Worm (Caenorhabditis elegans) whole organism, L1 larva: Measurements from ENCODE around the gene Y57G7A.6.

Source experiments
- C16A3.4 ChIP-seq: fragments of 150-350 bp; optimal IDR thresholded peaks from 2 replicates; lab custom pipeline; 2014; ENCODE audit warnings: missing biosample characterization, missing genetic modification characterization
- Y116A8C.19 ChIP-seq: sonication (generic microtip); optimal IDR thresholded peaks from 2 replicates; lab custom pipeline; 2016; ENCODE audit warnings: missing compliant biosample characterization, missing genetic modification characterization, borderline replicate concordance
- alr-1 ChIP-seq: fragments of 200-800 bp; sonication (Bioruptor generic); optimal IDR thresholded peaks from 2 replicates; lab custom pipeline; 2018; ENCODE audit warnings: borderline replicate concordance, mild to moderate bottlenecking, missing genetic modification characterization, missing compliant biosample characterization
- ceh-63 ChIP-seq: fragments of 200-800 bp; sonication (Bioruptor generic); optimal IDR thresholded peaks from 2 replicates; lab custom pipeline; 2018; ENCODE audit warnings: mild to moderate bottlenecking, missing genetic modification characterization, missing compliant biosample characterization
- ceh-8 ChIP-seq: fragments of 200-800 bp; sonication (Bioruptor generic); optimal IDR thresholded peaks from 2 replicates; lab custom pipeline; 2018; ENCODE audit warnings: mild to moderate bottlenecking, missing genetic modification characterization, moderate library complexity, missing compliant biosample characterization
- ceh-82 ChIP-seq, 3 experiments: fragments of 150-350 bp in 1 of 3; sonication (generic microtip) in 2 of 3; optimal IDR thresholded peaks; 2 replicates each; lab custom pipeline; 2014 to 2017; ENCODE audit warnings: missing biosample characterization in 3 of 3, missing genetic modification characterization in 3 of 3
- ces-1 ChIP-seq: fragments of 150-350 bp; optimal IDR thresholded peaks from 2 replicates; lab custom pipeline; 2014; ENCODE audit warnings: missing biosample characterization, missing genetic modification reagents, missing genetic modification characterization
- dpl-1 ChIP-seq, 3 experiments: fragments of 150-350 bp in 2 of 3; sonication (generic microtip) in 1 of 3; optimal IDR thresholded peaks; 2 replicates each; lab custom pipeline; 2014 to 2017; ENCODE audit warnings: missing biosample characterization in 3 of 3, missing genetic modification characterization in 3 of 3, missing genetic modification reagents in 3 of 3
- dsc-1 ChIP-seq: sonication (generic microtip); optimal IDR thresholded peaks from 2 replicates; lab custom pipeline; 2016; ENCODE audit warnings: mild to moderate bottlenecking, missing genetic modification characterization, missing compliant biosample characterization
- efl-1 ChIP-seq, 4 experiments: fragments of 150-350 bp; optimal IDR thresholded peaks in 3 of 4; peaks in 1 of 4; 1 replicate in 1 of 4; 2 replicates in 3 of 4; lab custom pipeline; 2014; ENCODE audit warnings: missing biosample characterization in 2 of 4, missing genetic modification characterization in 2 of 4, missing genetic modification reagents in 2 of 4
- egl-13 ChIP-seq: sonication (generic microtip); optimal IDR thresholded peaks from 2 replicates; lab custom pipeline; 2016; ENCODE audit warnings: missing genotype, missing genetic modification reagents, missing genetic modification characterization, missing compliant biosample characterization
- egl-27 ChIP-seq, 2 experiments: fragments of 150-350 bp in 1 of 2; sonication (generic microtip); optimal IDR thresholded peaks; 3 replicates each; lab custom pipeline; 2017 to 2018; ENCODE audit warnings: missing biosample characterization in 2 of 2, missing genetic modification characterization in 2 of 2, missing genetic modification reagents in 2 of 2
- elt-2 ChIP-seq: sonication (generic microtip); optimal IDR thresholded peaks from 2 replicates; lab custom pipeline; 2016; ENCODE audit warnings: missing genetic modification characterization, mild to moderate bottlenecking, inconsistent platforms, missing compliant biosample characterization, missing genetic modification reagents
- fkh-10 ChIP-seq: sonication (generic microtip); optimal IDR thresholded peaks from 2 replicates; lab custom pipeline; 2017; ENCODE audit warnings: missing biosample characterization, missing genetic modification reagents, missing genetic modification characterization
- fkh-4 ChIP-seq: sonication (generic microtip); optimal IDR thresholded peaks from 2 replicates; lab custom pipeline; 2016; ENCODE audit warnings: missing compliant biosample characterization, missing genetic modification characterization, borderline replicate concordance
- fos-1 ChIP-seq: fragments of 150-350 bp; optimal IDR thresholded peaks from 2 replicates; lab custom pipeline; 2014; ENCODE audit warnings: missing biosample characterization, missing genetic modification characterization
- hlh-17 ChIP-seq: fragments of 200-800 bp; sonication (Bioruptor generic); optimal IDR thresholded peaks from 2 replicates; lab custom pipeline; 2018; ENCODE audit warnings: missing genetic modification characterization, mild to moderate bottlenecking, missing compliant biosample characterization, moderate library complexity, borderline replicate concordance
- hlh-4 ChIP-seq: sonication (generic microtip); optimal IDR thresholded peaks from 2 replicates; lab custom pipeline; 2016; ENCODE audit warnings: mild to moderate bottlenecking, missing genetic modification characterization, missing compliant biosample characterization
- isw-1 ChIP-seq: fragments of 200-800 bp; sonication (Bioruptor generic); IDR thresholded peaks from 2 replicates; pipeline ENCODE4 v1.3.6; 2022; ENCODE audit warnings: missing genetic modification characterization, missing compliant biosample characterization
- jun-1 ChIP-seq: fragments of 150-350 bp; optimal IDR thresholded peaks from 2 replicates; lab custom pipeline; 2014; ENCODE audit warnings: missing biosample characterization, missing genetic modification reagents, missing genetic modification characterization
- lin-14 ChIP-seq: fragments of 200-800 bp; sonication (Bioruptor generic); optimal IDR thresholded peaks from 2 replicates; lab custom pipeline; 2018; ENCODE audit warnings: mild to moderate bottlenecking, missing genetic modification characterization, moderate library complexity, missing compliant biosample characterization
- lir-3 ChIP-seq: sonication (generic microtip); optimal IDR thresholded peaks from 2 replicates; lab custom pipeline; 2016; ENCODE audit warnings: mild to moderate bottlenecking, missing genetic modification characterization, moderate library complexity, missing compliant biosample characterization; ENCODE audit not compliant: poor library complexity
- mab-9 ChIP-seq: fragments of 200-800 bp; sonication (Bioruptor generic); IDR thresholded peaks from 2 replicates; pipeline ENCODE4 v1.3.6; 2022; ENCODE audit warnings: missing genetic modification reagents, missing genetic modification characterization, missing compliant biosample characterization
- nhr-19 ChIP-seq: fragments of 200-800 bp; sonication (Bioruptor generic); conservative IDR thresholded peaks from 2 replicates; pipeline ENCODE4 v1.3.6; 2022; ENCODE audit warnings: missing genetic modification characterization, missing compliant biosample characterization
- nhr-20 ChIP-seq: sonication (generic microtip); optimal IDR thresholded peaks from 2 replicates; lab custom pipeline; 2016; ENCODE audit warnings: mild to moderate bottlenecking, missing genetic modification characterization, missing compliant biosample characterization
- nhr-28 ChIP-seq: fragments of 150-350 bp; optimal IDR thresholded peaks from 2 replicates; lab custom pipeline; 2014; ENCODE audit warnings: missing biosample characterization, missing genetic modification characterization
- nhr-71 ChIP-seq: sonication (generic microtip); optimal IDR thresholded peaks from 2 replicates; lab custom pipeline; 2016; ENCODE audit warnings: mild to moderate bottlenecking, missing genetic modification characterization, moderate library complexity, missing compliant biosample characterization
- nhr-84 ChIP-seq: sonication (generic microtip); optimal IDR thresholded peaks from 2 replicates; lab custom pipeline; 2017; ENCODE audit warnings: missing biosample characterization, missing genetic modification characterization
- nhr-85 ChIP-seq: sonication (generic microtip); peaks from one replicate; lab custom pipeline; 2016; ENCODE audit warnings: missing genetic modification characterization, inconsistent platforms, missing compliant biosample characterization
- nhr-90 ChIP-seq: sonication (generic microtip); optimal IDR thresholded peaks from 2 replicates; lab custom pipeline; 2016; ENCODE audit warnings: mild to moderate bottlenecking, missing genetic modification characterization, missing compliant biosample characterization; ENCODE audit not compliant: poor library complexity
- pax-3 ChIP-seq: fragments of 200-800 bp; sonication (Bioruptor generic); optimal IDR thresholded peaks from 2 replicates; lab custom pipeline; 2018; ENCODE audit warnings: mild to moderate bottlenecking, missing genetic modification characterization, moderate library complexity, missing compliant biosample characterization
- pqm-1 ChIP-seq: sonication (generic microtip); optimal IDR thresholded peaks from 3 replicates; lab custom pipeline; 2017; ENCODE audit warnings: missing biosample characterization, missing genetic modification characterization
- sox-4 ChIP-seq: sonication (generic microtip); optimal IDR thresholded peaks from 2 replicates; lab custom pipeline; 2016; ENCODE audit warnings: missing genetic modification characterization, missing compliant biosample characterization
- sup-37 ChIP-seq: fragments of 200-800 bp; sonication (Bioruptor generic); optimal IDR thresholded peaks from 2 replicates; lab custom pipeline; 2018; ENCODE audit warnings: mild to moderate bottlenecking, missing genetic modification characterization, missing compliant biosample characterization
- swsn-7 ChIP-seq: sonication (generic microtip); optimal IDR thresholded peaks from 2 replicates; lab custom pipeline; 2016; ENCODE audit warnings: missing genetic modification characterization, missing compliant biosample characterization
- tlp-1 ChIP-seq: fragments of 150-350 bp; optimal IDR thresholded peaks from 2 replicates; lab custom pipeline; 2014; ENCODE audit warnings: missing biosample characterization, missing genetic modification characterization
- zip-4 ChIP-seq: fragments of 200-800 bp; sonication (Bioruptor generic); optimal IDR thresholded peaks from 2 replicates; lab custom pipeline; 2018; ENCODE audit warnings: mild to moderate bottlenecking, missing genetic modification characterization, moderate library complexity, missing compliant biosample characterization

Y57G7A.6 gene

DNA sequence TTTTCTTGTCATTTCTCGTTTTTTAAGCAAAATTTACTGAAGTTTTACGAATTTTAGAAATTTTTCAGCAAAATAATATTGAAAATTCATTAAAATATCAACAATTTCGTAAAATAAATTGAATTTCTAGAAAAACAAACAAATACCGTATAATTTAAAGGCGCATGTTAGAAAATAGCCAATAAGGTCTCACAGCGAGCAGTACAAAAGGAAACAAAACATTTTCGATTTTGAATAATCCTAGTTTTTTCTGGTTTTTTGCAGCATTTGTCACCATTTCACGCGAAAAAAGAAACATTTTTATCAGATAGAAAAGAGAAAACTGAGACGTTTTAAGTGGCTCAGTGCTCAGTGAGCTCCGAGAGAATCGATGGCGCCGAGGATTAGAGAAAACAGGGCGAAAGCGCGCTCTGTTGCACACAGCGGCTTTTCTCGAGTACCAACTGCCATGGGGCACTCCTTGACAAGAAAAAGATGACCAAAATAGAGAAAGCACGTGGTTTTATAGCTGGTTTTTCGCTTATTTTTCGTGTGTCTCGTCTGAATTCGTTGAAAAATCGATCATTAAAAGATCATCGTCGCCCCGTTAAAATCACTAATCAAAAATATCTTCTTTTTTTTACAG lies 24.6 kb upstream of the Y57G7A.6 start, which contains the start of the genes alh-6 and fcho-1 (continued):
- TF ChIP-seq nhr-84 (tag; lab: Kevin White, UChicago) (no peak), lin-14 (GFP tag; lab: Kevin White, UChicago) (peak; percentile 63)

DNA sequence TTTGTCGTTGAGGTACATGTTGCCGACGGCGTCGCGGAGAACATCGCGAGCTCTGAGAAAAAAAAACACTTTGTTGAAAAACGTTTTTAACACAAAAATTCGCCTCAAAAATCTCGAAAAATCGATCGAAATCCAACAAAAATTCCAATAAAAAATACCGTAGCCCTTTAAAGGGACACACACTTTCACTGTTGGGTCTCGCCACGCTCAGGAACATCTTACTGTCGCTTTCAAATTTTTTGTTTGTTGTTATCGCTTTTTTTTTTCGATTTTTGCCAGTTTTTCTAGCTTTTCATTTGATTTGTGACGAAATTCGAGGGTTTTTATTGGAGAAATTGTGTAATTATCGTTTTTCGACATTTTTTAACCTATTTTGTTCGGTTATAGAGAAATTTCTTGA lies 21.1 kb upstream of the Y57G7A.6 start:
- TF ChIP-seq nhr-19 (GFP tag; lab: Robert Waterston, UW) (no peak), dsc-1 (tag; lab: Kevin White, UChicago) (no peak), fkh-4 (tag; lab: Kevin White, UChicago) (no peak), mab-9 (GFP tag; lab: Robert Waterston, UW) (no peak), ces-1 (no peak), alr-1 (tag; lab: Kevin White, UChicago) (no peak), tlp-1 (tag; lab: Kevin White, UChicago) (no peak), pqm-1 (no peak), C16A3.4 (no peak), dpl-1 (GFP tag; optimal IDR thresholded peaks at IDR 0.05; lab: Kevin White, UChicago) (no peak), egl-13 (tag; lab: Kevin White, UChicago) (no peak), ceh-82 (tag; optimal IDR thresholded peaks at IDR 0.05; lab: Kevin White, UChicago) (no peak), hlh-4 (tag; lab: Kevin White, UChicago) (no peak), nhr-20 (tag; lab: Kevin White, UChicago) (no peak)

ce11 chrII:1306036-1306435 lies 20.6 kb upstream of the Y57G7A.6 start, which contains the start of gene emc-2:
Gene emc-2 (minus strand): TSS chrII:1306136.
- TF ChIP-seq dsc-1 (tag; lab: Kevin White, UChicago) = no peak
- no peak for TF ChIP-seq efl-1 (optimal IDR thresholded peaks at IDR 0.05; lab: Kevin White, UChicago)
- peak in 1 of 2 experiments; percentile 57 for TF ChIP-seq efl-1 (GFP tag; optimal IDR thresholded peaks at IDR 0.05 in 1 of 2; lab: Kevin White, UChicago)

DNA sequence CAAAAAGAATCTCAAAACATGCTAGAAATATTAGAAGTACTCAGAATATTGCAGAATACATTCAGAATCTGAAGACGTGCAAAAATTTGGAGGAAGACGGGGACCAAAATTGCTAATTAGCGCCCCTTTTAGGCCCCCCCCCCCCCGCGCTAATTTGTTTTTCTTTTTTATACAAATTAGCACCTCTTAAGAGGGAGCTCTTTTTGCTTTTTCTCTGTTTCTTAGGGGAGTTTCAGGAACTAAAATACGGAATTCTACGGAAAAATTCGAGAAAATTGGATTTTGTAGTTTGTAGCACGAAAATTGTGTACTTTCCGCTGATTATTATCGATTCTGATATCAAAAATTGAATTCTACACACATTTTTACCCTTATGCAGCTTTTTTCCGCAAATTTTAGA lies 16.1 kb upstream of the Y57G7A.6 start, which contains the start of gene glb-31:
Gene glb-31 (minus strand): TSS at position 101 of the 400 bp plus-strand sequence.
- TF ChIP-seq fkh-10 (GFP tag; lab: Kevin White, UChicago) (no peak), lir-3 (tag; lab: Kevin White, UChicago) (no peak)

- TF ChIP-seq jun-1 = no peak
- TF ChIP-seq tlp-1 (tag; lab: Kevin White, UChicago) = no peak
- no peak for TF ChIP-seq nhr-85 (tag; lab: Kevin White, UChicago)
- TF ChIP-seq sup-37 (GFP tag; lab: Kevin White, UChicago) = no peak
- no peak for TF ChIP-seq nhr-19 (GFP tag; lab: Robert Waterston, UW)
- TF ChIP-seq nhr-90 (tag; lab: Kevin White, UChicago) = no peak
- no peak for TF ChIP-seq pax-3 (tag; lab: Kevin White, UChicago)
- no peak for TF ChIP-seq dpl-1 (GFP tag; optimal IDR thresholded peaks at IDR 0.05; lab: Kevin White, UChicago)
- no peak for TF ChIP-seq sox-4 (tag; lab: Kevin White, UChicago)
- no peak for TF ChIP-seq isw-1 (GFP tag; lab: Robert Waterston, UW)
These were observed 12.8 kb upstream of the Y57G7A.6 start, which contains the start of gene Y57G7A.1 for ce11 chrII:1298169-1298568. Gene Y57G7A.1 (plus strand): TSS chrII:1298469.

ce11 chrII:1297697-1298093 lies 12.3 kb upstream of the Y57G7A.6 start:
- TF ChIP-seq swsn-7 (no peak), sox-4 (tag; lab: Kevin White, UChicago) (no peak), nhr-71 (tag; lab: Kevin White, UChicago) (no peak), dpl-1 (GFP tag; optimal IDR thresholded peaks at IDR 0.05; lab: Kevin White, UChicago) (no peak), fos-1 (tag; lab: Kevin White, UChicago) (no peak), zip-4 (GFP tag; lab: Kevin White, UChicago) (no peak), hlh-17 (GFP tag; lab: Kevin White, UChicago) (no peak), elt-2 (tag; lab: Kevin White, UChicago) (peak; percentile 46), nhr-85 (tag; lab: Kevin White, UChicago) (peak; percentile 5), Y116A8C.19 (no peak), alr-1 (tag; lab: Kevin White, UChicago) (no peak), ceh-8 (GFP tag; lab: Kevin White, UChicago) (no peak), nhr-28 (no peak), egl-27 (tag; optimal IDR thresholded peaks at IDR 0.05; lab: Kevin White, UChicago) (no peak), ceh-63 (GFP tag; lab: Kevin White, UChicago) (no peak), nhr-90 (tag; lab: Kevin White, UChicago) (no peak)
